Fruit fly (Drosophila melanogaster) whole organism, embryonic: ENCODE results near the gene CG34134.
A peak's percentile ranks its signal among the peaks of the same experiment; 100 is the strongest.

Experiments
- B-H2 ChIP-seq: fragments of 200-800 bp; sonication (Bioruptor generic); optimal IDR thresholded peaks from 2 replicates; lab custom pipeline; 2018; ENCODE audit warnings: missing biosample characterization, mild to moderate bottlenecking, missing genetic modification characterization
- Blimp-1 ChIP-seq: fragments of 200-800 bp; sonication (Bioruptor generic); optimal IDR thresholded peaks from 3 replicates; lab custom pipeline; 2018; ENCODE audit warnings: missing biosample characterization, missing genetic modification characterization, mild to moderate bottlenecking, moderate library complexity, missing genetic modification reagents
- CG10147 ChIP-seq: fragments of 200-800 bp; sonication (Bioruptor generic); optimal IDR thresholded peaks from 2 replicates; lab custom pipeline; 2019; ENCODE audit warnings: missing biosample characterization, mild to moderate bottlenecking, missing genetic modification characterization, moderate library complexity
- CG11504 ChIP-seq: fragments of 200-800 bp; sonication (Bioruptor generic); optimal IDR thresholded peaks from 3 replicates; lab custom pipeline; 2019; ENCODE audit warnings: missing biosample characterization, mild to moderate bottlenecking, missing genetic modification characterization, moderate library complexity
- CG11560 ChIP-seq: fragments of 200-800 bp; sonication (Bioruptor generic); IDR thresholded peaks from 3 replicates; pipeline ENCODE4 v1.3.6; 2022; ENCODE audit warnings: missing biosample characterization, missing genetic modification characterization
- CG12769 ChIP-seq: fragments of 200-800 bp; sonication (Bioruptor generic); optimal IDR thresholded peaks from 2 replicates; lab custom pipeline; 2019; ENCODE audit warnings: missing biosample characterization, mild to moderate bottlenecking, missing genetic modification characterization, moderate library complexity
- CG13894 ChIP-seq: fragments of 200-800 bp; sonication (Bioruptor generic); optimal IDR thresholded peaks from 3 replicates; lab custom pipeline; 2018; ENCODE audit warnings: missing biosample characterization, mild to moderate bottlenecking, missing genetic modification characterization, moderate library complexity
- CG15696 ChIP-seq: fragments of 200-800 bp; sonication (Bioruptor generic); optimal IDR thresholded peaks from 2 replicates; lab custom pipeline; 2019; ENCODE audit warnings: missing biosample characterization, mild to moderate bottlenecking, missing genetic modification characterization, moderate library complexity
- CG16813 ChIP-seq: fragments of 200-800 bp; sonication (Bioruptor generic); IDR thresholded peaks from 3 replicates; pipeline ENCODE4 v1.3.6; 2022; ENCODE audit warnings: missing biosample characterization, missing genetic modification characterization; ENCODE audit not compliant: partially characterized antibody
- CG17568 ChIP-seq: fragments of 200-800 bp; sonication (Bioruptor generic); optimal IDR thresholded peaks from 2 replicates; lab custom pipeline; 2018; ENCODE audit warnings: missing biosample characterization, mild to moderate bottlenecking, missing genetic modification characterization, moderate library complexity
- CG18619 ChIP-seq: fragments of 200-800 bp; sonication (Bioruptor generic); optimal IDR thresholded peaks from 3 replicates; lab custom pipeline; 2017; ENCODE audit warnings: missing biosample characterization, mild to moderate bottlenecking, missing genetic modification characterization
- CG2712 ChIP-seq: fragments of 200-800 bp; optimal IDR thresholded peaks from 3 replicates; lab custom pipeline; 2019; ENCODE audit warnings: missing biosample characterization, mild to moderate bottlenecking, missing genetic modification characterization, moderate library complexity
- CG2875 ChIP-seq: fragments of 200-800 bp; sonication (Bioruptor generic); optimal IDR thresholded peaks from 2 replicates; lab custom pipeline; 2017; ENCODE audit warnings: missing biosample characterization, mild to moderate bottlenecking, missing genetic modification characterization, missing genetic modification reagents
- CG3163 ChIP-seq: fragments of 200-800 bp; sonication (Bioruptor generic); optimal IDR thresholded peaks from 3 replicates; lab custom pipeline; 2016; ENCODE audit warnings: missing biosample characterization, missing genetic modification characterization
- CG32772 ChIP-seq: fragments of 200-800 bp; sonication (Bioruptor generic); IDR thresholded peaks from 2 replicates; pipeline ENCODE4 v1.3.6; 2022; ENCODE audit warnings: missing biosample characterization, missing genetic modification characterization
- CG5245 ChIP-seq: fragments of 200-800 bp; sonication (Bioruptor generic); optimal IDR thresholded peaks from 3 replicates; lab custom pipeline; 2016; ENCODE audit warnings: missing biosample characterization, missing genetic modification characterization
- CG8281 ChIP-seq: fragments of 200-800 bp; sonication (Bioruptor generic); optimal IDR thresholded peaks from 2 replicates; lab custom pipeline; 2018; ENCODE audit warnings: missing biosample characterization, mild to moderate bottlenecking, missing genetic modification characterization, moderate library complexity
- CG8290 ChIP-seq, 3 experiments: fragments of 200-800 bp; sonication (Bioruptor generic); optimal IDR thresholded peaks; 2 replicates each; lab custom pipeline; 2016 to 2019; ENCODE audit warnings: missing biosample characterization in 3 of 3, missing genetic modification characterization in 3 of 3, mild to moderate bottlenecking in 2 of 3, moderate library complexity in 1 of 3
- CG8388 ChIP-seq: fragments of 200-800 bp; sonication (Bioruptor generic); optimal IDR thresholded peaks from 2 replicates; lab custom pipeline; 2019; ENCODE audit warnings: missing biosample characterization, mild to moderate bottlenecking, missing genetic modification characterization, moderate library complexity
- CG8944 ChIP-seq: fragments of 200-800 bp; sonication (Bioruptor generic); optimal IDR thresholded peaks from 3 replicates; lab custom pipeline; 2016; ENCODE audit warnings: missing biosample characterization, missing genetic modification characterization
- Dip3 ChIP-seq: fragments of 200-800 bp; sonication (Bioruptor generic); optimal IDR thresholded peaks from 3 replicates; lab custom pipeline; 2016; ENCODE audit warnings: missing biosample characterization, missing genetic modification characterization
- E2f1 ChIP-seq: fragments of 200-800 bp; sonication (Bioruptor generic); IDR thresholded peaks from 2 replicates; pipeline ENCODE4 v1.3.6; 2022; ENCODE audit warnings: missing biosample characterization, missing genetic modification characterization
- ERR ChIP-seq: fragments of 200-800 bp; sonication (Bioruptor generic); optimal IDR thresholded peaks from 2 replicates; lab custom pipeline; 2016; ENCODE audit warnings: missing biosample characterization, missing genetic modification characterization
- Ets97D ChIP-seq: fragments of 200-800 bp; sonication (Bioruptor generic); optimal IDR thresholded peaks from 3 replicates; lab custom pipeline; 2016; ENCODE audit warnings: missing biosample characterization, missing genetic modification characterization
- Mrtf ChIP-seq: fragments of 200-800 bp; sonication (Bioruptor generic); IDR thresholded peaks from 3 replicates; pipeline ENCODE4 v1.3.6; 2022; ENCODE audit warnings: missing biosample characterization, missing genetic modification characterization
- Nf-YB ChIP-seq: fragments of 200-800 bp; sonication (Bioruptor generic); optimal IDR thresholded peaks from 3 replicates; lab custom pipeline; 2019; ENCODE audit warnings: missing biosample characterization, mild to moderate bottlenecking, missing genetic modification characterization, moderate library complexity
- Optix ChIP-seq: fragments of 200-800 bp; sonication (Bioruptor generic); IDR thresholded peaks from 3 replicates; pipeline ENCODE4 v1.3.6; 2022; ENCODE audit warnings: missing biosample characterization, missing genetic modification characterization
- Poxn ChIP-seq: fragments of 200-800 bp; sonication (Bioruptor generic); IDR thresholded peaks from 2 replicates; pipeline ENCODE4 v1.3.6; 2022; ENCODE audit warnings: missing biosample characterization, missing genetic modification characterization
- Taf1 ChIP-seq: fragments of 200-800 bp; sonication (Bioruptor generic); IDR thresholded peaks from 2 replicates; pipeline ENCODE4 v1.3.6; 2022; ENCODE audit warnings: missing biosample characterization, missing genetic modification characterization
- Xbp1 ChIP-seq: fragments of 200-800 bp; sonication (Bioruptor generic); optimal IDR thresholded peaks from 3 replicates; lab custom pipeline; 2016; ENCODE audit warnings: missing biosample characterization, mild to moderate bottlenecking, missing genetic modification characterization
- abd-A ChIP-seq: fragments of 200-800 bp; sonication (Bioruptor generic); optimal IDR thresholded peaks from 3 replicates; lab custom pipeline; 2019; ENCODE audit warnings: missing biosample characterization, mild to moderate bottlenecking, missing genetic modification characterization, moderate library complexity
- ara ChIP-seq: fragments of 200-800 bp; sonication (Bioruptor generic); IDR thresholded peaks from 2 replicates; pipeline ENCODE4 v1.3.6; 2022; ENCODE audit warnings: missing biosample characterization, missing genetic modification characterization
- bowl ChIP-seq: fragments of 200-800 bp; sonication (Bioruptor generic); IDR thresholded peaks from 2 replicates; pipeline ENCODE4 v1.3.6; 2022; ENCODE audit warnings: missing biosample characterization, missing genetic modification characterization
- caup ChIP-seq: fragments of 200-800 bp; sonication (Bioruptor generic); optimal IDR thresholded peaks from 3 replicates; lab custom pipeline; 2017; ENCODE audit warnings: missing biosample characterization, mild to moderate bottlenecking, missing genetic modification characterization, moderate library complexity; ENCODE audit not compliant: severe bottlenecking
- emc ChIP-seq: fragments of 200-800 bp; sonication (Bioruptor generic); optimal IDR thresholded peaks from 2 replicates; lab custom pipeline; 2016; ENCODE audit warnings: missing biosample characterization, missing genetic modification characterization
- eve ChIP-seq, 2 experiments: fragments of >200 bp; optimal IDR thresholded peaks; 2 replicates each; lab custom pipeline; 2017; ENCODE audit warnings: missing biosample characterization in 2 of 2, missing genetic modification characterization in 2 of 2
- ewg ChIP-seq: fragments of 200-800 bp; sonication (Bioruptor generic); optimal IDR thresholded peaks from 3 replicates; lab custom pipeline; 2017; ENCODE audit warnings: mild to moderate bottlenecking, missing biosample characterization, missing genetic modification reagents, missing genetic modification characterization
- fu2 ChIP-seq: fragments of 200-800 bp; sonication (Bioruptor generic); optimal IDR thresholded peaks from 2 replicates; lab custom pipeline; 2016; ENCODE audit warnings: missing biosample characterization, missing genetic modification characterization
- gem ChIP-seq: fragments of 200-800 bp; sonication (Bioruptor generic); optimal IDR thresholded peaks from 2 replicates; lab custom pipeline; 2019; ENCODE audit warnings: missing biosample characterization, mild to moderate bottlenecking, missing genetic modification characterization, moderate library complexity
- hth ChIP-seq: fragments of >200 bp; optimal IDR thresholded peaks from 2 replicates; lab custom pipeline; 2017; ENCODE audit warnings: inconsistent platforms
- kay ChIP-seq: fragments of 200-800 bp; sonication (Bioruptor generic); optimal IDR thresholded peaks from 2 replicates; lab custom pipeline; 2016; ENCODE audit warnings: missing biosample characterization, missing genetic modification characterization
- lab ChIP-seq: fragments of 200-800 bp; sonication (Bioruptor generic); optimal IDR thresholded peaks from 3 replicates; lab custom pipeline; 2017; ENCODE audit warnings: missing biosample characterization, missing genetic modification characterization, mild to moderate bottlenecking, moderate library complexity, missing genetic modification reagents
- mam ChIP-seq: fragments of 200-800 bp; sonication (Bioruptor generic); optimal IDR thresholded peaks from 3 replicates; lab custom pipeline; 2016; ENCODE audit warnings: missing biosample characterization, missing genetic modification characterization
- pho ChIP-seq: fragments of 200-800 bp; sonication (Bioruptor generic); optimal IDR thresholded peaks from 2 replicates; lab custom pipeline; 2016; ENCODE audit warnings: missing biosample characterization, missing genetic modification characterization
- scrt ChIP-seq: fragments of 200-800 bp; sonication (Bioruptor generic); optimal IDR thresholded peaks from 2 replicates; lab custom pipeline; 2018; ENCODE audit warnings: missing biosample characterization, mild to moderate bottlenecking, missing genetic modification characterization, moderate library complexity
- shn ChIP-seq: fragments of 200-800 bp; sonication (Bioruptor generic); optimal IDR thresholded peaks from 3 replicates; lab custom pipeline; 2016; ENCODE audit warnings: missing biosample characterization, missing genetic modification characterization
- sna ChIP-seq: fragments of 200-800 bp; sonication (Bioruptor generic); IDR thresholded peaks from 2 replicates; pipeline ENCODE4 v1.3.6; 2022; ENCODE audit warnings: missing biosample characterization, missing genetic modification characterization; ENCODE audit not compliant: partially characterized antibody
- tll ChIP-seq, 2 experiments: fragments of 200-800 bp in 1 of 2; fragments of >200 bp in 1 of 2; sonication (Bioruptor generic) in 1 of 2; optimal IDR thresholded peaks; 2 replicates each; lab custom pipeline; 2017 to 2019; ENCODE audit warnings: missing biosample characterization in 2 of 2, missing genetic modification characterization in 2 of 2, mild to moderate bottlenecking in 1 of 2, moderate library complexity in 1 of 2
- ttk ChIP-seq: fragments of 200-800 bp; sonication (Bioruptor generic); IDR thresholded peaks from 2 replicates; pipeline ENCODE4 v2.1.2; 2022; ENCODE audit warnings: missing biosample characterization, missing genetic modification characterization
- vfl ChIP-seq: fragments of 200-800 bp; sonication (Bioruptor generic); optimal IDR thresholded peaks from 2 replicates; lab custom pipeline; 2016; ENCODE audit warnings: missing biosample characterization, missing genetic modification characterization

Gene CG34134

dm6 chr2L:8211070-8211469 is 20.5 kb upstream of the CG34134 start, which contains the start of gene Ssb-c31a (continued):
- TF ChIP-seq vfl (GFP tag; lab: Kevin White, UChicago) (peak; percentile 70), CG17568 (no peak), kay (GFP tag; lab: Kevin White, UChicago) (no peak), CG8290 (GFP tag; optimal IDR thresholded peaks at IDR 0.05; lab: Kevin White, UChicago) (peak; percentile 71), CG8290 (tag; optimal IDR thresholded peaks at IDR 0.05; lab: Kevin White, UChicago) (peak; percentile 54 to 61), E2f1 (GFP tag; lab: Robert Waterston, UW) (no peak), CG10147 (GFP tag; lab: Kevin White, UChicago) (peak; percentile 61), gem (peak; percentile 57), emc (GFP tag; lab: Kevin White, UChicago) (peak; percentile 33), Blimp-1 (GFP tag; lab: Kevin White, UChicago) (peak; percentile 30), CG18619 (GFP tag; lab: Kevin White, UChicago) (peak; percentile 6), sna (GFP tag; lab: Robert Waterston, UW) (peak; percentile 63; the same call in 1 of the 2 replicates), mam (peak; percentile 69), Nf-YB (GFP tag; lab: Kevin White, UChicago) (no peak), CG11504 (tag; lab: Kevin White, UChicago) (peak; percentile 54), CG3163 (GFP tag; lab: Kevin White, UChicago) (peak; percentile 22), CG2875 (GFP tag; lab: Kevin White, UChicago) (no peak), Ets97D (GFP tag; lab: Kevin White, UChicago) (peak; percentile 66), Taf1 (GFP tag; lab: Robert Waterston, UW) (no peak), CG32772 (GFP tag; lab: Robert Waterston, UW) (no peak), CG8281 (tag; lab: Kevin White, UChicago) (no peak), CG16813 (GFP tag; lab: Robert Waterston, UW) (peak; percentile 79), Dip3 (peak; percentile 44), hth (lab: Kevin White, UChicago) (no peak), bowl (no peak), shn (GFP tag; lab: Kevin White, UChicago) (no peak), CG5245 (GFP tag; lab: Kevin White, UChicago) (no peak), B-H2 (GFP tag; lab: Kevin White, UChicago) (peak; percentile 86), CG2712 (tag; lab: Kevin White, UChicago) (peak; percentile 60), ttk (0 out of 2 replicates have a peak, but pooled peaks have one; percentile 43), CG11560 (no peak), eve (GFP tag; optimal IDR thresholded peaks at IDR 0.05; lab: Kevin White, UChicago) (no peak), Xbp1 (GFP tag; lab: Kevin White, UChicago) (peak; percentile 69), CG8944 (GFP tag; lab: Kevin White, UChicago) (no peak), ewg (peak; percentile 24), abd-A (tag; lab: Kevin White, UChicago) (no peak), tll (GFP tag; optimal IDR thresholded peaks at IDR 0.05; lab: Kevin White, UChicago) (peak in 1 of 2 experiments; percentile 21), ERR (GFP tag; lab: Kevin White, UChicago) (peak; percentile 4), Optix (GFP tag; lab: Robert Waterston, UW) (no peak), ara (GFP tag; lab: Robert Waterston, UW) (no peak), Poxn (no peak), caup (GFP tag; lab: Kevin White, UChicago) (peak; percentile 47), CG12769 (tag; lab: Kevin White, UChicago) (peak; percentile 41), scrt (GFP tag; lab: Kevin White, UChicago) (peak; percentile 6), CG15696 (tag; lab: Kevin White, UChicago) (peak; percentile 27), fu2 (GFP tag; lab: Kevin White, UChicago) (no peak), CG13894 (tag; lab: Kevin White, UChicago) (no peak), lab (GFP tag; lab: Kevin White, UChicago) (peak; percentile 48), pho (GFP tag; lab: Kevin White, UChicago) (peak; percentile 62), Mrtf (GFP tag; lab: Robert Waterston, UW) (no peak), CG8388 (peak; percentile 22)
